Worm (Caenorhabditis elegans) whole organism, late embryonic: ENCODE results near the gene srw-124.

ENCODE experiments used
- C38D4.7 ChIP-seq: fragments of 200-800 bp; sonication (Bioruptor generic); optimal IDR thresholded peaks from 2 replicates; lab custom pipeline; 2018; ENCODE audit warnings: mild to moderate bottlenecking, missing genetic modification characterization, moderate library complexity, missing compliant biosample characterization
- K02D7.2 ChIP-seq: sonication (generic microtip); optimal IDR thresholded peaks from 2 replicates; lab custom pipeline; 2017; ENCODE audit warnings: mild to moderate bottlenecking, missing genetic modification characterization, missing compliant biosample characterization
- K09A11.1 ChIP-seq: sonication (generic microtip); optimal IDR thresholded peaks from 2 replicates; lab custom pipeline; 2017; ENCODE audit warnings: antibody characterized with exemption, mild to moderate bottlenecking, missing genetic modification characterization, missing compliant biosample characterization; ENCODE audit not compliant: insufficient read depth
- T23F11.4 ChIP-seq: fragments of 200-800 bp; sonication (Bioruptor generic); optimal IDR thresholded peaks from 2 replicates; lab custom pipeline; 2018; ENCODE audit warnings: mild to moderate bottlenecking, missing genetic modification characterization, missing compliant biosample characterization
- ahr-1 ChIP-seq: sonication (generic microtip); optimal IDR thresholded peaks from 2 replicates; lab custom pipeline; 2016; ENCODE audit warnings: missing genetic modification characterization, missing compliant biosample characterization
- ama-1 ChIP-seq: fragments of 150-350 bp; optimal IDR thresholded peaks from 2 replicates; lab custom pipeline; 2014
- ceh-18 ChIP-seq: sonication (generic microtip); optimal IDR thresholded peaks from 2 replicates; lab custom pipeline; 2016; ENCODE audit warnings: missing genetic modification characterization, missing compliant biosample characterization
- ceh-2 ChIP-seq: sonication (generic microtip); optimal IDR thresholded peaks from 2 replicates; lab custom pipeline; 2016; ENCODE audit warnings: missing genotype, missing genetic modification characterization, missing compliant biosample characterization
- ceh-24 ChIP-seq: sonication (generic microtip); optimal IDR thresholded peaks from 2 replicates; lab custom pipeline; 2016; ENCODE audit warnings: mild to moderate bottlenecking, missing genetic modification characterization, missing compliant biosample characterization
- ceh-30 ChIP-seq: fragments of 150-350 bp; optimal IDR thresholded peaks from 2 replicates; lab custom pipeline; 2014; ENCODE audit warnings: missing biosample characterization, missing genetic modification characterization
- ceh-31 ChIP-seq: sonication (generic microtip); optimal IDR thresholded peaks from 2 replicates; lab custom pipeline; 2016; ENCODE audit warnings: missing genetic modification characterization, missing compliant biosample characterization
- ceh-6 ChIP-seq: fragments of 200-800 bp; sonication (Bioruptor generic); optimal IDR thresholded peaks from 2 replicates; lab custom pipeline; 2018; ENCODE audit warnings: mild to moderate bottlenecking, missing genetic modification characterization, missing compliant biosample characterization
- che-1 ChIP-seq: sonication (generic microtip); optimal IDR thresholded peaks from 2 replicates; lab custom pipeline; 2016; ENCODE audit warnings: mild to moderate bottlenecking, missing genetic modification characterization, missing compliant biosample characterization
- eyg-1 ChIP-seq: sonication (generic microtip); optimal IDR thresholded peaks from 2 replicates; lab custom pipeline; 2016; ENCODE audit warnings: missing genotype, missing genetic modification characterization, missing compliant biosample characterization
- hlh-13 ChIP-seq: fragments of 200-800 bp; sonication (Bioruptor generic); optimal IDR thresholded peaks from 2 replicates; lab custom pipeline; 2018; ENCODE audit warnings: mild to moderate bottlenecking, missing genetic modification characterization, missing compliant biosample characterization
- hlh-15 ChIP-seq: sonication (generic microtip); optimal IDR thresholded peaks from 2 replicates; lab custom pipeline; 2016; ENCODE audit warnings: missing genetic modification characterization, missing compliant biosample characterization
- hlh-6 ChIP-seq: sonication (generic microtip); optimal IDR thresholded peaks from 2 replicates; lab custom pipeline; 2016; ENCODE audit warnings: missing genotype, missing genetic modification characterization, missing compliant biosample characterization
- hlh-8 ChIP-seq: sonication (generic microtip); optimal IDR thresholded peaks from 2 replicates; lab custom pipeline; 2016; ENCODE audit warnings: missing genotype, missing genetic modification characterization, missing compliant biosample characterization
- lim-6 ChIP-seq: sonication (generic microtip); optimal IDR thresholded peaks from 2 replicates; lab custom pipeline; 2016; ENCODE audit warnings: missing genetic modification characterization, missing compliant biosample characterization
- lin-11 ChIP-seq: fragments of 200-800 bp; sonication (Bioruptor generic); optimal IDR thresholded peaks from 2 replicates; lab custom pipeline; 2018; ENCODE audit warnings: mild to moderate bottlenecking, missing genetic modification characterization, missing compliant biosample characterization
- nfya-1 ChIP-seq: sonication (generic microtip); optimal IDR thresholded peaks from 2 replicates; lab custom pipeline; 2017; ENCODE audit warnings: missing genetic modification characterization, mild to moderate bottlenecking, missing compliant biosample characterization, antibody characterized with exemption, moderate library complexity
- nhr-232 ChIP-seq: sonication (generic microtip); optimal IDR thresholded peaks from 2 replicates; lab custom pipeline; 2016; ENCODE audit warnings: missing genetic modification characterization, missing compliant biosample characterization
- npax-4 ChIP-seq: sonication (generic microtip); optimal IDR thresholded peaks from 2 replicates; lab custom pipeline; 2016; ENCODE audit warnings: missing genetic modification characterization, missing compliant biosample characterization
- odd-2 ChIP-seq: sonication (generic microtip); optimal IDR thresholded peaks from 2 replicates; lab custom pipeline; 2017; ENCODE audit warnings: antibody characterized with exemption, mild to moderate bottlenecking, missing genetic modification characterization, missing compliant biosample characterization
- pag-3 ChIP-seq: sonication (generic microtip); optimal IDR thresholded peaks from 2 replicates; lab custom pipeline; 2016; ENCODE audit warnings: missing compliant biosample characterization, missing genetic modification characterization, borderline replicate concordance
- pat-9 ChIP-seq: fragments of 200-800 bp; sonication (Bioruptor generic); optimal IDR thresholded peaks from 2 replicates; lab custom pipeline; 2018; ENCODE audit warnings: mild to moderate bottlenecking, missing genetic modification characterization, moderate library complexity, missing compliant biosample characterization
- pax-1 ChIP-seq: fragments of 150-350 bp; optimal IDR thresholded peaks from 2 replicates; lab custom pipeline; 2014; ENCODE audit warnings: missing biosample characterization, missing genetic modification characterization
- pha-4 ChIP-seq: fragments of 150-350 bp; optimal IDR thresholded peaks from 2 replicates; lab custom pipeline; 2018; ENCODE audit warnings: missing biosample characterization, missing genetic modification reagents, missing genetic modification characterization
- ref-2 ChIP-seq: sonication (generic microtip); optimal IDR thresholded peaks from 2 replicates; lab custom pipeline; 2016; ENCODE audit warnings: missing genetic modification characterization, missing compliant biosample characterization
- rnt-1 ChIP-seq: sonication (generic microtip); optimal IDR thresholded peaks from 2 replicates; lab custom pipeline; 2016; ENCODE audit warnings: missing genetic modification characterization, missing compliant biosample characterization
- sdc-2 ChIP-seq: sonication (generic microtip); optimal IDR thresholded peaks from 2 replicates; lab custom pipeline; 2016; ENCODE audit warnings: missing genotype, missing genetic modification characterization, missing compliant biosample characterization
- sox-4 ChIP-seq: sonication (generic microtip); optimal IDR thresholded peaks from 2 replicates; lab custom pipeline; 2017; ENCODE audit warnings: mild to moderate bottlenecking, missing genetic modification characterization, inconsistent platforms, missing compliant biosample characterization
- syd-9 ChIP-seq: sonication (generic microtip); optimal IDR thresholded peaks from 2 replicates; lab custom pipeline; 2016; ENCODE audit warnings: mild to moderate bottlenecking, missing genetic modification characterization, moderate library complexity, missing compliant biosample characterization
- tbx-2 ChIP-seq: sonication (generic microtip); optimal IDR thresholded peaks from 2 replicates; lab custom pipeline; 2016; ENCODE audit warnings: missing genetic modification characterization, missing compliant biosample characterization
- ttx-3 ChIP-seq: sonication (generic microtip); optimal IDR thresholded peaks from 2 replicates; lab custom pipeline; 2016; ENCODE audit warnings: missing genetic modification reagents, missing genetic modification characterization, missing compliant biosample characterization
- unc-3 ChIP-seq, 2 experiments: fragments of 200-800 bp in 1 of 2; sonication (Bioruptor generic) in 1 of 2; sonication (generic microtip) in 1 of 2; conservative IDR thresholded peaks in 1 of 2; optimal IDR thresholded peaks in 1 of 2; 2 replicates each; pipeline versions ENCODE4 v1.3.6 to Lab custom; 2016 to 2022; ENCODE audit warnings: missing compliant biosample characterization in 2 of 2, missing genetic modification characterization in 2 of 2, missing genetic modification reagents in 1 of 2
- unc-86 ChIP-seq: sonication (generic microtip); optimal IDR thresholded peaks from 2 replicates; lab custom pipeline; 2016; ENCODE audit warnings: missing genetic modification characterization, missing compliant biosample characterization
- zip-5 ChIP-seq: sonication (generic microtip); optimal IDR thresholded peaks from 2 replicates; lab custom pipeline; 2016; ENCODE audit warnings: missing genetic modification characterization, missing compliant biosample characterization

Gene srw-124

DNA sequence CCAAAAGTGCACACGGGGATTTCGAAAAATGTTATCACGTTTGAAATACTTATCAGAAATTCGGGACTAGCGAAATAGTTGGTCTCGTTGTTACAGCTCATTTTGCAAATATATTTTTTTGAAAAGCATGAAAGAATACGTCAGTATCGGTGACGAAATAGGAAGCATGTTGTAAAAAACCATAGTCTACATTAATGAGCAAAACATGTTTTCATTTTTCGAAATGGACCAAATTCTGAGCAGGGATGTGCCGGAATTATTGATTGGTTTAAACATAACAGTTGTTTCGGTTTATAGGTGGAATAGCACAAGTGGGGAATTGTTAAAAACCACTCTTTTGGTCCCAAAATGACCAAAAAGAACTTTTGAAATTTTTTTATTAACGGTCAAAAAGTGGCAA is 42.3 kb upstream of the srw-124 start, which contains the start of gene srh-247:
Gene srh-247, minus strand, starts transcription at position 101 of the 400 bp plus-strand sequence.
- TF ChIP-seq unc-3 (GFP tag; conservative IDR thresholded peaks at IDR 0.05; lab: Robert Waterston, UW) (no peak), unc-3 (tag; optimal IDR thresholded peaks at IDR 0.05; lab: Kevin White, UChicago) (no peak), T23F11.4 (GFP tag; lab: Kevin White, UChicago) (no peak), unc-86 (tag; lab: Kevin White, UChicago) (no peak), tbx-2 (tag; lab: Kevin White, UChicago) (no peak), ceh-2 (tag; lab: Kevin White, UChicago) (no peak), lim-6 (tag; lab: Kevin White, UChicago) (no peak), ceh-31 (tag; lab: Kevin White, UChicago) (no peak), rnt-1 (no peak), C38D4.7 (no peak), pha-4 (tag; lab: Kevin White, UChicago) (no peak), ama-1 (no peak), lin-11 (tag; lab: Kevin White, UChicago) (no peak), sdc-2 (no peak), pag-3 (tag; lab: Kevin White, UChicago) (no peak), npax-4 (tag; lab: Kevin White, UChicago) (no peak), nfya-1 (tag; lab: Kevin White, UChicago) (no peak), ceh-30 (tag; lab: Kevin White, UChicago) (no peak), K02D7.2 (no peak), ref-2 (no peak)

DNA sequence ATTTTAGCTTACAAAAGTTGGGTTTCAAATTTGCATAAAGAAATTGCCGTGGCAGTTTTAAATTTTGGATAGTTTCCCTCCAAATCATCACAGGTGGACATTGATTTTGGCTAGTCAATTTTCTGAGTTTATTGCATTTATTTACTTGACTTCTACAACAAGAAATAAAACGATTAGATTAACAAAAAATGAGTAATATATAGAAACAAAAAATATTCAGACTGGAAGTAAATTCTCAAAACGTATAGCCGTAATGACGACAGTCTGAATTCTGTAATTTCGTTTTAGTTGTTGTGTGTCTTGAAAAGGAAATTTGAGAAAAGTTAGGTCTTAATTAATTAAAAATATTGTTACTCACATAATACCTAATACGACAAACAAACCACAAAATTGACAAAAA is 37.9 kb upstream of the srw-124 start, which contains the start of gene srw-141:
Gene srw-141, minus strand, starts transcription at position 101 of the 400 bp plus-strand sequence.
- no peak for TF ChIP-seq ceh-31 (tag; lab: Kevin White, UChicago)
- no peak for TF ChIP-seq C38D4.7
- TF ChIP-seq pag-3 (tag; lab: Kevin White, UChicago) = no peak
- TF ChIP-seq npax-4 (tag; lab: Kevin White, UChicago) = no peak
- no peak for TF ChIP-seq unc-86 (tag; lab: Kevin White, UChicago)
- TF ChIP-seq hlh-6 (tag; lab: Kevin White, UChicago) = no peak
- TF ChIP-seq rnt-1 = no peak
- no peak for TF ChIP-seq ceh-6 (GFP tag; lab: Kevin White, UChicago)
- TF ChIP-seq pha-4 (tag; lab: Kevin White, UChicago) = no peak
- no peak for TF ChIP-seq syd-9 (tag; lab: Kevin White, UChicago)
- TF ChIP-seq tbx-2 (tag; lab: Kevin White, UChicago) = no peak
- no peak for TF ChIP-seq che-1 (tag; lab: Kevin White, UChicago)
- no peak for TF ChIP-seq pat-9 (tag; lab: Kevin White, UChicago)
- TF ChIP-seq nhr-232 = no peak
- no peak for TF ChIP-seq eyg-1
- TF ChIP-seq odd-2 (tag; lab: Kevin White, UChicago) = no peak
- no peak for TF ChIP-seq ttx-3 (tag; lab: Kevin White, UChicago)
- TF ChIP-seq lin-11 (tag; lab: Kevin White, UChicago) = no peak
- TF ChIP-seq, all 69 proteins: peak for 0

DNA sequence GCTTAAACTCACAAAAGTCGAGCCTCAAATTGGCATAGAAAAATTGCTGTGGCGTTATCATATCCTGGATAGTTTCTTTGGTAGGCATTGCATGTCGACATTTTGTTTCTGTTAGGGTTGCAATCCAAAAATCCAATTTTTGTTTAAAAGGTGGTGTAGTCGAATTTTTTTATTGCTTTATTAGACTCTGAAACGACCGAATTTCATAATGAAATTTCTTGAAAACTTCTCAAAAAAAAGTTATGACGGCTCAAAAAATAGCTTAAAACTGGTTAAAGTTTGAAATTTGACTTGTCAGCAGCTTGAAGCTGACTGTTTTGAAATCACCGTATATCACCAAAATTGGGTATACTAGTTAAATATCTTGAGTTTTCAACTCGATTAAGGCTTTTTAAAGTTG is 35.0 kb upstream of the srw-124 start, which contains the start of gene srw-143:
Gene srw-143, minus strand, starts transcription at position 101 of the 400 bp plus-strand sequence.
- no peak for TF ChIP-seq zip-5 (tag; lab: Kevin White, UChicago)
- no peak for TF ChIP-seq hlh-6 (tag; lab: Kevin White, UChicago)
- no peak for TF ChIP-seq ahr-1
- no peak for TF ChIP-seq ceh-24 (tag; lab: Kevin White, UChicago)
- no peak for TF ChIP-seq ceh-18
- no peak for TF ChIP-seq hlh-15 (tag; lab: Kevin White, UChicago)
- no peak for TF ChIP-seq tbx-2 (tag; lab: Kevin White, UChicago)
- no peak for TF ChIP-seq hlh-13 (GFP tag; lab: Kevin White, UChicago)
- no peak for TF ChIP-seq sox-4
- no peak for TF ChIP-seq hlh-8 (tag; lab: Kevin White, UChicago)
- TF ChIP-seq pax-1 (tag; lab: Kevin White, UChicago) = no peak
- TF ChIP-seq ceh-31 (tag; lab: Kevin White, UChicago) = no peak
- no peak for TF ChIP-seq syd-9 (tag; lab: Kevin White, UChicago)
- TF ChIP-seq K09A11.1 = no peak
- no peak for TF ChIP-seq ttx-3 (tag; lab: Kevin White, UChicago)
